Fruit fly (Drosophila melanogaster): ENCODE measurements around the gene alphaTub84B.

alphaTub84B gene

DNA sequence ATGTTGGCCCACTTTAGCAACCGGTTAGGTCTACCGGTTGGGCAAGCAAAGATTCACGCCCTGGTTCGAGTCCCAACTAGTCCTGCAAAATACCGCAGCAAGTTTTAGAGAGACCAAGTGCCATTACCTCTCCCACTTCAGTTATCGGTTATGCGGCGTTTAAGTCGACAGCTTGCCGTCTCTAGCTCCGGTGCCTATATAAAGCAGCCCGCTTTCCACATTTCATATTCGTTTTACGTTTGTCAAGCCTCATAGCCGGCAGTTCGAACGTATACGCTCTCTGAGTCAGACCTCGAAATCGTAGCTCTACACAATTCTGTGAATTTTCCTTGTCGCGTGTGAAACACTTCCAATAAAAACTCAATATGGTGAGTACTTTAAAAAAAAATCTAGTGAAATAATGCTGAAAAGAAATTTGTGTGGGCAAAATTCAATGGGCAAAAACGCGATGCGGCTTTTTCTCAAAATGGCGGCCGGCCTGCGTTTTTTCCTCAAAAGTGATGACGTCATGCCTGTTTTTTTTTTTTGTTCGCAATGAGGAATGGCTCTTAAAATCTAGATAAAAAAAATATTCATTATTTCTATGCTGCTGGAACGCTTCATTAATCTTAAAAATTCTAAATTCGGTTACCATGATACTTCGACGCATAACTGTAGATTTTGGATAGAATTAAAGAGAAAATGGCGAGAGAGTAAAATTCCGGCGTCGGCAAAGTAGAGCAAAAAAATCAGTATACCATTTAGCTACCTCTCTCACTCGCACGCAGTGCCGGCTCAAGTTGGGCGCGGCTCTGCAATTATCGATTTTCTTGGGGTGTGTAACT lies at the start of gene alphaTub84B:
Gene alphaTub84B (plus strand): TSS at position 223 of the 824 bp plus-strand sequence.
- TF ChIP-seq Eip78C (GFP tag) (peak; percentile 78), Eip75B (GFP tag; optimal IDR thresholded peaks at IDR 0.05) (peak; percentile 71), fd85E (GFP tag; optimal IDR thresholded peaks at IDR 0.05) (peak; percentile 5), CG31627 (GFP tag; optimal IDR thresholded peaks at IDR 0.05) (peak; percentile 33), CG8319 (GFP tag; optimal IDR thresholded peaks at IDR 0.05) (peak; percentile 19), lz (GFP tag; optimal IDR thresholded peaks at IDR 0.05) (peak; percentile 31), CG6163 (GFP tag; IDR thresholded peaks at IDR 0.05) (peak; percentile 71; the same call in 2 of the 3 replicates), CG11294 (GFP tag; IDR thresholded peaks at IDR 0.05) (no peak), dac (GFP tag; optimal IDR thresholded peaks at IDR 0.05) (no peak), pdm3 (GFP tag; optimal IDR thresholded peaks at IDR 0.05) (peak; percentile 46), topi (GFP tag; optimal IDR thresholded peaks at IDR 0.05) (peak; percentile 62), Hr4 (GFP tag; optimal IDR thresholded peaks at IDR 0.05) (no peak), CG3032 (tag; optimal IDR thresholded peaks at IDR 0.05) (no peak), CG9139 (GFP tag; optimal IDR thresholded peaks at IDR 0.05) (peak; percentile 56), CG1621 (tag; optimal IDR thresholded peaks at IDR 0.05) (peak; percentile 54), net (GFP tag; optimal IDR thresholded peaks at IDR 0.05) (peak; percentile 62), CG32006 (GFP tag; optimal IDR thresholded peaks at IDR 0.05) (peak; percentile 8), CG10631 (GFP tag; optimal IDR thresholded peaks at IDR 0.05) (no peak), salr (GFP tag; optimal IDR thresholded peaks at IDR 0.05) (peak; percentile 1 to 14), CG4318 (GFP tag; optimal IDR thresholded peaks at IDR 0.05) (no peak), Hr38 (GFP tag; optimal IDR thresholded peaks at IDR 0.05) (no peak), cyc (GFP tag; optimal IDR thresholded peaks at IDR 0.05) (no peak), CG15336 (GFP tag; IDR thresholded peaks at IDR 0.05) (peak; percentile 31; the same call in 1 of the 2 replicates), Hr39 (GFP tag; optimal IDR thresholded peaks at IDR 0.05) (peak; percentile 12), CG16779 (tag; optimal IDR thresholded peaks at IDR 0.05) (peak; percentile 24), Sox14 (GFP tag; optimal IDR thresholded peaks at IDR 0.05) (peak; percentile 21), svp (GFP tag) (peak; percentile 79), CG34406 (GFP tag; optimal IDR thresholded peaks at IDR 0.05) (no peak), fkh (GFP tag; optimal IDR thresholded peaks at IDR 0.05) (no peak), CG3919 (GFP tag; optimal IDR thresholded peaks at IDR 0.05) (peak; percentile 68), CG8119 (GFP tag; IDR thresholded peaks at IDR 0.05) (peak; percentile 33; the same call in 1 of the 3 replicates), Lpt (GFP tag; optimal IDR thresholded peaks at IDR 0.05) (peak; percentile 32), spab (GFP tag; optimal IDR thresholded peaks at IDR 0.05) (peak; percentile 38), CG8632 (GFP tag; optimal IDR thresholded peaks at IDR 0.05) (no peak), fd59A (GFP tag; optimal IDR thresholded peaks at IDR 0.05) (peak; percentile 21), CG7368 (GFP tag; optimal IDR thresholded peaks at IDR 0.05) (peak; percentile 24), dsx (GFP tag; optimal IDR thresholded peaks at IDR 0.05; ENCODE audit: poor library complexity, severe bottlenecking) (peak; percentile 53), Met (GFP tag; optimal IDR thresholded peaks at IDR 0.05) (peak; percentile 68), OdsH (GFP tag; optimal IDR thresholded peaks at IDR 0.05) (peak; percentile 1), vri (GFP tag; optimal IDR thresholded peaks at IDR 0.05) (peak; percentile 87), Ets96B (tag; optimal IDR thresholded peaks at IDR 0.05) (peak; percentile 8), eg (GFP tag; IDR thresholded peaks at IDR 0.05) (peak; percentile 72; the same call in 2 of the 3 replicates), CG6808 (GFP tag; optimal IDR thresholded peaks at IDR 0.05) (peak; percentile 59), achi (GFP tag; optimal IDR thresholded peaks at IDR 0.05) (peak; percentile 3), Smox (GFP tag; optimal IDR thresholded peaks at IDR 0.05) (peak; percentile 14), CG6276 (GFP tag; optimal IDR thresholded peaks at IDR 0.05) (peak; percentile 74), Sox102F (GFP tag; optimal IDR thresholded peaks at IDR 0.05) (peak; percentile 76), Gug (GFP tag; IDR thresholded peaks at IDR 0.05) (no peak), CG6792 (GFP tag; optimal IDR thresholded peaks at IDR 0.05) (peak; percentile 15), Blimp-1 (GFP tag; optimal IDR thresholded peaks at IDR 0.05) (no peak)

Measured in whole organism, prepupa.